Fruit fly (Drosophila melanogaster) whole organism, pupa: Measurements from ENCODE around the gene CG11380.

Experiments
- CG10348 ChIP-seq: fragments of 200-800 bp; sonication (Bioruptor generic); IDR thresholded peaks from 2 replicates; pipeline ENCODE4 v1.3.6; 2022; ENCODE audit warnings: missing biosample characterization, missing genetic modification characterization
- CG12605 ChIP-seq: fragments of 200-800 bp; sonication (Bioruptor generic); IDR thresholded peaks from 2 replicates; pipeline ENCODE4 v1.3.6; 2022; ENCODE audit warnings: missing biosample characterization, missing genetic modification characterization
- CG13204 ChIP-seq: fragments of 200-800 bp; sonication (Bioruptor generic); optimal IDR thresholded peaks from 2 replicates; lab custom pipeline; 2018; ENCODE audit warnings: missing biosample characterization, mild to moderate bottlenecking, missing genetic modification characterization, moderate library complexity
- CG14655 ChIP-seq: fragments of 200-800 bp; sonication (Bioruptor generic); optimal IDR thresholded peaks from 3 replicates; lab custom pipeline; 2017; ENCODE audit warnings: mild to moderate bottlenecking, missing biosample characterization, missing genetic modification reagents, missing genetic modification characterization
- CG15710 ChIP-seq: fragments of 200-800 bp; sonication (Bioruptor generic); optimal IDR thresholded peaks from 2 replicates; lab custom pipeline; 2018; ENCODE audit warnings: missing biosample characterization, mild to moderate bottlenecking, missing genetic modification characterization, moderate library complexity
- CG17806 ChIP-seq: fragments of 200-800 bp; sonication (Bioruptor generic); optimal IDR thresholded peaks from 2 replicates; lab custom pipeline; 2018; ENCODE audit warnings: missing biosample characterization, mild to moderate bottlenecking, missing genetic modification characterization, moderate library complexity
- CG32121 ChIP-seq: fragments of 200-800 bp; sonication (Bioruptor generic); IDR thresholded peaks from 2 replicates; pipeline ENCODE4 v1.3.6; 2022; ENCODE audit warnings: missing biosample characterization, missing genetic modification characterization
- CG34367 ChIP-seq: fragments of 200-800 bp; sonication (Bioruptor generic); optimal IDR thresholded peaks from 2 replicates; lab custom pipeline; 2018; ENCODE audit warnings: missing biosample characterization, mild to moderate bottlenecking, missing genetic modification characterization
- CG4496 ChIP-seq: fragments of 200-800 bp; sonication (Bioruptor generic); IDR thresholded peaks from 3 replicates; pipeline ENCODE4 v1.3.6; 2022; ENCODE audit warnings: missing biosample characterization, missing genetic modification characterization
- CG8159 ChIP-seq: fragments of 200-800 bp; sonication (Bioruptor generic); optimal IDR thresholded peaks from 3 replicates; lab custom pipeline; 2018; ENCODE audit warnings: missing biosample characterization, mild to moderate bottlenecking, missing genetic modification characterization, moderate library complexity
- CG8301 ChIP-seq: fragments of 200-800 bp; sonication (Bioruptor generic); optimal IDR thresholded peaks from 2 replicates; lab custom pipeline; 2018; ENCODE audit warnings: missing biosample characterization, mild to moderate bottlenecking, missing genetic modification characterization
- CG9948 ChIP-seq: fragments of 200-800 bp; sonication (Bioruptor generic); optimal IDR thresholded peaks from 2 replicates; lab custom pipeline; 2018; ENCODE audit warnings: missing biosample characterization, mild to moderate bottlenecking, missing genetic modification characterization, moderate library complexity
- D1 ChIP-seq: fragments of 200-800 bp; sonication (Bioruptor generic); optimal IDR thresholded peaks from 2 replicates; lab custom pipeline; 2018; ENCODE audit warnings: missing biosample characterization, mild to moderate bottlenecking, missing genetic modification characterization, moderate library complexity
- EcR ChIP-seq: fragments of 200-800 bp; sonication (Bioruptor generic); optimal IDR thresholded peaks from 3 replicates; lab custom pipeline; 2019; ENCODE audit warnings: missing biosample characterization, missing genetic modification characterization, mild to moderate bottlenecking, moderate library complexity, missing genetic modification reagents
- Ets98B ChIP-seq: fragments of 200-800 bp; sonication (Bioruptor generic); IDR thresholded peaks from 2 replicates; pipeline ENCODE4 v1.3.6; 2022; ENCODE audit warnings: missing biosample characterization, missing genetic modification characterization
- Pif1A ChIP-seq: fragments of 200-800 bp; sonication (Bioruptor generic); optimal IDR thresholded peaks from 3 replicates; lab custom pipeline; 2016; ENCODE audit warnings: missing biosample characterization, missing genetic modification characterization
- Pif1B ChIP-seq: fragments of 200-800 bp; sonication (Bioruptor generic); optimal IDR thresholded peaks from 3 replicates; lab custom pipeline; 2016; ENCODE audit warnings: missing biosample characterization, missing genetic modification characterization
- Snoo ChIP-seq: fragments of 200-800 bp; sonication (Bioruptor generic); optimal IDR thresholded peaks from 3 replicates; lab custom pipeline; 2017; ENCODE audit warnings: missing biosample characterization, mild to moderate bottlenecking, missing genetic modification characterization, inconsistent platforms
- fd96Ca ChIP-seq: fragments of 200-800 bp; sonication (Bioruptor generic); IDR thresholded peaks from 3 replicates; pipeline ENCODE4 v1.3.6; 2022; ENCODE audit warnings: missing biosample characterization, missing genetic modification characterization
- gl ChIP-seq: fragments of 200-800 bp; sonication (Bioruptor generic); optimal IDR thresholded peaks from 2 replicates; lab custom pipeline; 2018; ENCODE audit warnings: missing biosample characterization, mild to moderate bottlenecking, missing genetic modification characterization
- rn ChIP-seq: fragments of 200-800 bp; sonication (Bioruptor generic); IDR thresholded peaks from 2 replicates; pipeline ENCODE4 v1.3.6; 2022; ENCODE audit warnings: missing biosample characterization, missing genetic modification characterization

CG11380 gene

DNA sequence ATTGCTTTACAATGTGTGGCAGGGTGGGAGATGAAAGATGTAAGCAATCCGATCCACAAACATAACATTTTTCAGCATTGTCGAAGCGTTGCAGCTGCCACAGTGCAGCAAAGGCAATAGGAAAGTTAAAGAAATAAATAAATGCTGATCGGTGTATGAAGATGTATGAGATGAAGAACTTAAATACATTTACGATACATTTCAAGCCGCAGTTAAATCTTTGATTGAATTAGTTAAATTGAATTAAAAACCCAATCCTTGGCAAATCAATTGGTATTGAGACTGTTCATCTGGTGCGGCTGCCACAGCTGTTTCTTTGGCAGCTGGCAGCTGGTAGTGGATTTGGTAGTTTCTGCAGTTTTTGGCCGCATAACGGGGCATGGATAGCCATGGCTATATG is 6.8 kb downstream of the CG11380 start:
- TF ChIP-seq fd96Ca (GFP tag; lab: Robert Waterston, UW): no peak
- peak; percentile 38; the same call in 1 of the 2 replicates for TF ChIP-seq Ets98B (GFP tag; lab: Robert Waterston, UW)
- TF ChIP-seq, all 21 proteins: peak for 1

- no peak for TF ChIP-seq CG17806 (tag; lab: Kevin White, UChicago)
- no peak for TF ChIP-seq gl (tag; lab: Kevin White, UChicago)
- no peak for TF ChIP-seq CG10348
- no peak for TF ChIP-seq EcR (GFP tag; lab: Kevin White, UChicago)
- no peak for TF ChIP-seq fd96Ca (GFP tag; lab: Robert Waterston, UW)
- TF ChIP-seq CG14655: no peak
- TF ChIP-seq CG8301 (tag; lab: Kevin White, UChicago): no peak
These were observed 8.1 kb downstream of the CG11380 start, which contains the start of gene CG14625 for dm6 chrX:1199246-1199645. TSS of gene CG14625 (plus strand) at chrX:1199546.

DNA sequence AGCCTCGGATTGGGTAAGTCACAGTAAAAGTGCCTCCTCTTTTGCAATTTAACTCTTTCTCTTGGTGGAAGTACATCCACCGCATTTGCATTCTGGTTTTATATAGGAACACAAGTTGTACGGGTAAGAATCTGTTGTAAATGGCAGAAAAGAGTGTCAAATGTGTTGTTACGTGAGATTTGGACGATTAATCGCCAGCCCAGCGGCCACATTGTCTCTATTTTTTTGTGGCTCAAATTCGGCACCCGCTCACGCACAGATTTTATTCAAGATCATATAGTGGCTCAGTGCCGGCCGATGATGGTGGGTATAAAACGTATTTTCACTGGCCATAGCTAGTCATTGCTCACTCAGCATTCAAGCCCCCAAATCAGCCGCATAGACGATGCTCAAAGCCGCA is 12.4 kb downstream of the CG11380 start, which contains the start of gene CG11381:
Gene CG11381, plus strand, starts transcription at position 301 of the 400 bp plus-strand sequence.
- TF ChIP-seq CG9948 (tag; lab: Kevin White, UChicago) (no peak), Snoo (tag; lab: Kevin White, UChicago) (no peak)

DNA sequence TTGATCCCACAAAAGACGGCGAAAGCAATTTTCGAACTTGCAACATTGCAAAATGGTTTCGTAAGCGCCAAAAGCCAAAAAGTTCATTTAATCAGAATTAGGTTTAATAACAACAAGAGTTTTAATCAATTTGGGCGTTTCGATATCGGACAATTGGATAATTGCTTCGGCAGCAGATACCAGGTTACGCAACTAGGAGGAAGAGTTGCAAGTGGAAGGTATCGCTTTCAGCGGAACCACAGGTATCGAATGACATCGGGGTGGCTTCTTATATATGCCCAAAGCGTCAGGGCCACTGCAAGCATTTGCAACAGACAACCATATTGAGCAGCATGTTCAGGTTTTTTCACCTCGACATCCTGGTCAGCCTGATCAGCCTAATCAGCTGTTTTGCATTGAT is 15.3 kb downstream of the CG11380 start, which contains the start of gene CG14624:
Gene CG14624, plus strand, starts transcription at position 301 of the 400 bp plus-strand sequence.
- TF ChIP-seq fd96Ca (GFP tag; lab: Robert Waterston, UW): no peak
- TF ChIP-seq EcR (GFP tag; lab: Kevin White, UChicago): no peak
- TF ChIP-seq Snoo (tag; lab: Kevin White, UChicago): no peak
- TF ChIP-seq Pif1A (GFP tag; lab: Kevin White, UChicago): no peak
- no peak for TF ChIP-seq CG14655
- TF ChIP-seq CG9948 (tag; lab: Kevin White, UChicago): no peak
- TF ChIP-seq CG13204 (GFP tag; lab: Kevin White, UChicago): no peak
- TF ChIP-seq CG34367: no peak
- no peak for TF ChIP-seq CG17806 (tag; lab: Kevin White, UChicago)
- no peak for TF ChIP-seq CG12605 (GFP tag; lab: Robert Waterston, UW)
- no peak for TF ChIP-seq CG15710 (tag; lab: Kevin White, UChicago)
- no peak for TF ChIP-seq Ets98B (GFP tag; lab: Robert Waterston, UW)
- TF ChIP-seq CG10348: no peak
- TF ChIP-seq D1 (tag; lab: Kevin White, UChicago): no peak
- no peak for TF ChIP-seq CG8301 (tag; lab: Kevin White, UChicago)

DNA sequence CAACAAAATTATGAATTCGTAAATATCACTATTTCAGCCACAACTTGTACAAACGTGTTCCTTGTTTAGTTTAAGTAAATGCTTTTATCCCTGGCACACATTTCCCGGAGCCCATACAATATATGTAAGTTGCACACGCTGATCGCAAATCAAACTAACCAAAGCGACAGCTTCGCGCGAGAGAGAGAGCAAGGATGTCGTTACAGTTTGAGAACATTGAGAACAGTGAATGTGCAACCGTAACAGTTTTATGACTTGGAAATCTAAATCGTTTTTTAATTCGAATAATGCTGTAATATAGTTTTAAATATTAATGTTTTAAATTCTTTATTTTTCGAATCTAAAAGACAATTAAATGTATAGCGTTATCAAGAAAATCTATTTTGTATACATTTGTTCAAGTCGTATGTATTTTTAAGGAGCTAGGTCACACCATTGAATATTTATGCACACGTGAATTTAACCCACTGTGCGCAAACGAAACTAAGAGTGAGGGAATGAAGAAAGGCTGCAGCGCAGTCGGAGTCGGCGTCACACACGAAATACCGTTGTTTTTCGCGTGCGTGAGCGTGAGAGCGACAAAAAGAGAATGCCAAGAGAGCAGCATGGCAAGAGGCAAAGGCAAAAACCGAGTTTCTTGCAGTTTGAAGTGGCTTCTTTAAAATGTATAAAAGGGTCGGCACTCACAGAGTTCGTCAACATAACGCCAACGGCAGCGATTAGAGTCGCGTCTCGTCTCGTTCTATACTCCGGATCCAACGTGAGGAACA is 18.3 kb downstream of the CG11380 start, which contains the start of gene CG11382:
Gene CG11382, plus strand, starts transcription at position 720 of the 770 bp plus-strand sequence.
- TF ChIP-seq Snoo (tag; lab: Kevin White, UChicago): no peak
- TF ChIP-seq rn (GFP tag; lab: Robert Waterston, UW): no peak
- no peak for TF ChIP-seq gl (tag; lab: Kevin White, UChicago)
- TF ChIP-seq CG8159: peak; percentile 8
- TF ChIP-seq D1 (tag; lab: Kevin White, UChicago): no peak
- TF ChIP-seq CG10348: no peak
- TF ChIP-seq fd96Ca (GFP tag; lab: Robert Waterston, UW): no peak
- TF ChIP-seq Pif1A (GFP tag; lab: Kevin White, UChicago): no peak
- no peak for TF ChIP-seq CG15710 (tag; lab: Kevin White, UChicago)
- TF ChIP-seq CG4496 (GFP tag; lab: Robert Waterston, UW): no peak
- peak; percentile 16 for TF ChIP-seq CG9948 (tag; lab: Kevin White, UChicago)
- no peak for TF ChIP-seq Pif1B (GFP tag; lab: Kevin White, UChicago)
- no peak for TF ChIP-seq CG14655
- no peak for TF ChIP-seq CG32121 (GFP tag; lab: Robert Waterston, UW)
- TF ChIP-seq, all 21 proteins: peak for 2

dm6 chrX:1215000-1215399 is 23.9 kb downstream of the CG11380 start, which contains the start of gene CG11398:
TSS of gene CG11398 (minus strand) at chrX:1215156.
- TF ChIP-seq CG14655 (no peak), CG9948 (tag; lab: Kevin White, UChicago) (no peak), CG12605 (GFP tag; lab: Robert Waterston, UW) (no peak), CG8159 (no peak), gl (tag; lab: Kevin White, UChicago) (no peak), CG15710 (tag; lab: Kevin White, UChicago) (no peak), rn (GFP tag; lab: Robert Waterston, UW) (no peak), Snoo (tag; lab: Kevin White, UChicago) (no peak), CG4496 (GFP tag; lab: Robert Waterston, UW) (no peak), Pif1B (GFP tag; lab: Kevin White, UChicago) (no peak), CG13204 (GFP tag; lab: Kevin White, UChicago) (no peak), CG10348 (no peak), CG17806 (tag; lab: Kevin White, UChicago) (no peak), CG32121 (GFP tag; lab: Robert Waterston, UW) (no peak), Pif1A (GFP tag; lab: Kevin White, UChicago) (no peak), fd96Ca (GFP tag; lab: Robert Waterston, UW) (no peak), Ets98B (GFP tag; lab: Robert Waterston, UW) (no peak), D1 (tag; lab: Kevin White, UChicago) (no peak), EcR (GFP tag; lab: Kevin White, UChicago) (no peak)
